Worm (Caenorhabditis elegans) whole organism, L4 larva: ENCODE results near the gene sar-1.

Experiments
- D1046.2 ChIP-seq: fragments of 200-800 bp; sonication (Bioruptor generic); IDR thresholded peaks from 2 replicates; pipeline ENCODE4 v1.3.6; 2022; ENCODE audit warnings: missing genetic modification characterization, missing compliant biosample characterization
- F10B5.3 ChIP-seq: sonication (generic microtip); optimal IDR thresholded peaks from 2 replicates; lab custom pipeline; 2016; ENCODE audit warnings: mild to moderate bottlenecking, missing genetic modification characterization, missing compliant biosample characterization
- F44E2.7 ChIP-seq: fragments of 200-800 bp; sonication (Bioruptor generic); IDR thresholded peaks from 2 replicates; pipeline ENCODE4 v2.1.2; 2022; ENCODE audit warnings: missing genetic modification characterization, missing compliant biosample characterization
- F49E8.2 ChIP-seq: sonication (generic microtip); optimal IDR thresholded peaks from 2 replicates; lab custom pipeline; 2016; ENCODE audit warnings: missing compliant biosample characterization, mild to moderate bottlenecking, missing genetic modification characterization, borderline replicate concordance
- R02D3.7 ChIP-seq: fragments of 150-350 bp; sonication (generic microtip); optimal IDR thresholded peaks from 3 replicates; lab custom pipeline; 2014; ENCODE audit warnings: missing biosample characterization, missing genetic modification characterization
- Y48G9A.11 ChIP-seq: fragments of 200-800 bp; sonication (Bioruptor generic); IDR thresholded peaks from 2 replicates; pipeline ENCODE4 v1.3.6; 2022; ENCODE audit warnings: missing genetic modification reagents, missing genetic modification characterization, missing compliant biosample characterization
- ZK546.5 ChIP-seq, 2 experiments: sonication (generic microtip); optimal IDR thresholded peaks; 2 replicates each; lab custom pipeline; 2017; ENCODE audit warnings: missing biosample characterization in 2 of 2, missing genetic modification characterization in 2 of 2
- aha-1 ChIP-seq: fragments of 150-350 bp; peaks from one replicate; lab custom pipeline; 2014; ENCODE audit warnings: missing biosample characterization, missing genetic modification characterization
- arid-1 ChIP-seq: fragments of 200-800 bp; sonication (Bioruptor generic); conservative IDR thresholded peaks from 2 replicates; pipeline ENCODE4 v1.3.6; 2022; ENCODE audit warnings: missing genetic modification reagents, missing genetic modification characterization, missing compliant biosample characterization
- attf-4 ChIP-seq: sonication (generic microtip); optimal IDR thresholded peaks from 3 replicates; lab custom pipeline; 2017; ENCODE audit warnings: missing biosample characterization, missing genetic modification characterization
- ceh-44 ChIP-seq: fragments of 200-800 bp; sonication (Bioruptor generic); IDR thresholded peaks from 2 replicates; pipeline ENCODE4 v1.3.6; 2022; ENCODE audit warnings: missing genetic modification reagents, missing genetic modification characterization, missing compliant biosample characterization
- ceh-62 ChIP-seq: sonication (generic microtip); optimal IDR thresholded peaks from 2 replicates; lab custom pipeline; 2017; ENCODE audit warnings: missing biosample characterization, missing genetic modification characterization
- dmd-6 ChIP-seq: fragments of 200-800 bp; sonication (Bioruptor generic); IDR thresholded peaks from 2 replicates; pipeline ENCODE4 v1.3.6; 2022; ENCODE audit warnings: missing genetic modification reagents, missing genetic modification characterization, missing compliant biosample characterization
- dmd-8 ChIP-seq: fragments of 200-800 bp; sonication (Bioruptor generic); IDR thresholded peaks from 2 replicates; pipeline ENCODE4 v1.3.6; 2022; ENCODE audit warnings: missing genetic modification characterization, missing compliant biosample characterization
- egl-43 ChIP-seq: fragments of 200-800 bp; sonication (Bioruptor generic); IDR thresholded peaks from 2 replicates; pipeline ENCODE4 v1.3.6; 2022; ENCODE audit warnings: missing genetic modification reagents, missing genetic modification characterization, missing compliant biosample characterization
- hlh-11 ChIP-seq: fragments of 200-800 bp; sonication (Bioruptor generic); optimal IDR thresholded peaks from 2 replicates; lab custom pipeline; 2018; ENCODE audit warnings: mild to moderate bottlenecking, missing genetic modification characterization, missing compliant biosample characterization
- lim-7 ChIP-seq: fragments of 200-800 bp; sonication (Bioruptor generic); IDR thresholded peaks from 2 replicates; pipeline ENCODE4 v1.3.6; 2022; ENCODE audit warnings: missing genetic modification characterization, missing compliant biosample characterization
- lin-1 ChIP-seq: fragments of 200-800 bp; sonication (Bioruptor generic); IDR thresholded peaks from 2 replicates; pipeline ENCODE4 v1.3.6; 2022; ENCODE audit warnings: missing genetic modification reagents, missing genetic modification characterization, missing compliant biosample characterization
- lin-15B ChIP-seq: fragments of 150-350 bp; sonication (generic microtip); optimal IDR thresholded peaks from 3 replicates; lab custom pipeline; 2014; ENCODE audit warnings: missing biosample characterization, missing genetic modification characterization
- lin-29 ChIP-seq: fragments of 200-800 bp; sonication (Bioruptor generic); IDR thresholded peaks from 2 replicates; pipeline ENCODE4 v1.3.6; 2022; ENCODE audit warnings: missing genetic modification reagents, missing genetic modification characterization, missing compliant biosample characterization
- lsy-2 ChIP-seq, 2 experiments: fragments of 150-350 bp in 1 of 2; sonication (generic microtip) in 1 of 2; optimal IDR thresholded peaks; 2 replicates each; lab custom pipeline; 2014 to 2017; ENCODE audit warnings: missing biosample characterization in 2 of 2, missing genetic modification characterization in 2 of 2
- madf-9 ChIP-seq: fragments of 200-800 bp; sonication (Bioruptor generic); conservative IDR thresholded peaks from 2 replicates; pipeline ENCODE4 v1.3.6; 2022; ENCODE audit warnings: missing genetic modification reagents, missing genetic modification characterization, missing compliant biosample characterization
- mes-2 ChIP-seq: sonication (generic microtip); optimal IDR thresholded peaks from 2 replicates; lab custom pipeline; 2016; ENCODE audit warnings: missing genotype, mild to moderate bottlenecking, missing genetic modification characterization, missing compliant biosample characterization; ENCODE audit not compliant: poor library complexity, severe bottlenecking
- mxl-2 ChIP-seq: fragments of 200-800 bp; sonication (Bioruptor generic); conservative IDR thresholded peaks from 2 replicates; pipeline ENCODE4 v1.3.6; 2022; ENCODE audit warnings: missing genetic modification reagents, missing genetic modification characterization, missing compliant biosample characterization
- nhr-28 ChIP-seq: fragments of 150-350 bp; optimal IDR thresholded peaks from 2 replicates; lab custom pipeline; 2014; ENCODE audit warnings: missing biosample characterization, missing genetic modification characterization
- nhr-76 ChIP-seq: fragments of 150-350 bp; optimal IDR thresholded peaks from 2 replicates; lab custom pipeline; 2014; ENCODE audit warnings: missing biosample characterization, missing genetic modification characterization
- pha-4 ChIP-seq, 2 experiments: fragments of 150-350 bp in 1 of 2; fragments of 200-800 bp in 1 of 2; sonication (Bioruptor generic) in 1 of 2; IDR thresholded peaks in 1 of 2; optimal IDR thresholded peaks in 1 of 2; 2 replicates each; pipeline versions ENCODE4 v1.3.6 to Lab custom; 2014 to 2022; ENCODE audit warnings: missing genetic modification characterization in 2 of 2, missing genetic modification reagents in 2 of 2, missing biosample characterization in 1 of 2, missing compliant biosample characterization in 1 of 2
- php-3 ChIP-seq: fragments of 200-800 bp; sonication (Bioruptor generic); IDR thresholded peaks from 2 replicates; pipeline ENCODE4 v1.3.6; 2022; ENCODE audit warnings: missing genetic modification reagents, missing genetic modification characterization, missing compliant biosample characterization
- pqm-1 ChIP-seq: sonication (generic microtip); optimal IDR thresholded peaks from 2 replicates; lab custom pipeline; 2017; ENCODE audit warnings: missing biosample characterization, missing genetic modification characterization
- rbr-2 ChIP-seq: sonication (generic microtip); optimal IDR thresholded peaks from 2 replicates; lab custom pipeline; 2016; ENCODE audit warnings: missing genotype, missing genetic modification characterization, missing compliant biosample characterization
- saeg-2 ChIP-seq: fragments of 200-800 bp; sonication (Bioruptor generic); IDR thresholded peaks from 2 replicates; pipeline ENCODE4 v1.3.6; 2022; ENCODE audit warnings: missing genetic modification reagents, missing genetic modification characterization, missing compliant biosample characterization
- set-16 ChIP-seq: fragments of 200-800 bp; sonication (Bioruptor generic); IDR thresholded peaks from 2 replicates; pipeline ENCODE4 v1.3.6; 2022; ENCODE audit warnings: missing genetic modification reagents, missing genetic modification characterization, missing compliant biosample characterization
- snpc-1.2 ChIP-seq: fragments of 200-800 bp; sonication (Bioruptor generic); IDR thresholded peaks from 2 replicates; pipeline ENCODE4 v1.3.6; 2022; ENCODE audit warnings: missing genetic modification reagents, missing genetic modification characterization, missing compliant biosample characterization
- snpc-4 ChIP-seq: fragments of 150-350 bp; optimal IDR thresholded peaks from 2 replicates; lab custom pipeline; 2014; ENCODE audit warnings: missing biosample characterization, missing genetic modification characterization
- spr-1 ChIP-seq: sonication (generic microtip); optimal IDR thresholded peaks from 2 replicates; lab custom pipeline; 2016; ENCODE audit warnings: mild to moderate bottlenecking, missing genetic modification characterization, missing compliant biosample characterization
- unc-62 ChIP-seq, 3 experiments: fragments of 150-350 bp in 1 of 3; sonication (generic microtip); optimal IDR thresholded peaks in 2 of 3; peaks in 1 of 3; 1 replicate in 1 of 3; 2 replicates in 2 of 3; lab custom pipeline; 2014 to 2017; ENCODE audit warnings: missing biosample characterization in 3 of 3, missing genetic modification characterization in 3 of 3, missing genetic modification reagents in 3 of 3, missing genotype in 1 of 3
- vab-7 ChIP-seq: fragments of 200-800 bp; sonication (Bioruptor generic); IDR thresholded peaks from 2 replicates; pipeline ENCODE4 v1.3.6; 2022; ENCODE audit warnings: missing genetic modification reagents, missing genetic modification characterization, missing compliant biosample characterization
- ztf-11 ChIP-seq: fragments of 150-350 bp; optimal IDR thresholded peaks from 2 replicates; lab custom pipeline; 2014; ENCODE audit warnings: missing biosample characterization, missing genetic modification characterization

The sar-1 gene

ce11 chrIV:4541195-4541594, 28.1 kb upstream of the sar-1 start:
- TF ChIP-seq ZK546.5 (tag; optimal IDR thresholded peaks at IDR 0.05; lab: Kevin White, UChicago), result no peak
- no peak for TF ChIP-seq saeg-2 (GFP tag; lab: Robert Waterston, UW)
- peak; percentile 96 for TF ChIP-seq aha-1 (tag; lab: Kevin White, UChicago)
- TF ChIP-seq lin-29 (GFP tag; lab: Robert Waterston, UW), result no peak

- TF ChIP-seq F10B5.3 (tag; lab: Kevin White, UChicago), result no peak
- TF ChIP-seq F49E8.2 (tag; lab: Kevin White, UChicago), result peak; percentile 20
- 0 out of 2 replicates have a peak, but pooled peaks have one; percentile 38 for TF ChIP-seq Y48G9A.11 (GFP tag; lab: Robert Waterston, UW)
- 0 out of 2 replicates have a peak, but pooled peaks have one; percentile 44 for TF ChIP-seq D1046.2 (GFP tag; lab: Robert Waterston, UW)
- no peak for TF ChIP-seq hlh-11 (tag; lab: Kevin White, UChicago)
- no peak for TF ChIP-seq aha-1 (tag; lab: Kevin White, UChicago)
- TF ChIP-seq snpc-1.2, result peak; percentile 84
- TF ChIP-seq lin-15B (tag; lab: Kevin White, UChicago), result no peak
- TF ChIP-seq pha-4 (GFP tag; IDR thresholded peaks at IDR 0.05; lab: Robert Waterston, UW), result 0 out of 2 replicates have a peak, but pooled peaks have one; percentile 31
- no peak for TF ChIP-seq pha-4 (tag; optimal IDR thresholded peaks at IDR 0.05; lab: Kevin White, UChicago)
- peak; percentile 69 for TF ChIP-seq snpc-4 (tag; lab: Kevin White, UChicago)
- TF ChIP-seq arid-1 (GFP tag; lab: Robert Waterston, UW), result peak; percentile 43; the same call in 1 of the 2 replicates
- no peak for TF ChIP-seq madf-9 (GFP tag; lab: Robert Waterston, UW)
- TF ChIP-seq lin-1 (GFP tag; lab: Robert Waterston, UW), result no peak
- TF ChIP-seq vab-7 (GFP tag; lab: Robert Waterston, UW), result 0 out of 2 replicates have a peak, but pooled peaks have one; percentile 32
- no peak for TF ChIP-seq F44E2.7 (GFP tag; lab: Robert Waterston, UW)
- TF ChIP-seq mes-2, result no peak
- TF ChIP-seq dmd-8 (GFP tag; lab: Robert Waterston, UW), result 0 out of 2 replicates have a peak, but pooled peaks have one; percentile 9
- 0 out of 2 replicates have a peak, but pooled peaks have one; percentile 13 for TF ChIP-seq ceh-44 (GFP tag; lab: Robert Waterston, UW)
- TF ChIP-seq saeg-2 (GFP tag; lab: Robert Waterston, UW), result no peak
- no peak for TF ChIP-seq rbr-2 (tag; lab: Kevin White, UChicago)
- 0 out of 2 replicates have a peak, but pooled peaks have one; percentile 8 for TF ChIP-seq set-16 (GFP tag; lab: Robert Waterston, UW)
- TF ChIP-seq ZK546.5 (tag; optimal IDR thresholded peaks at IDR 0.05; lab: Kevin White, UChicago), result no peak
- TF ChIP-seq lim-7, result peak; percentile 44; the same call in 1 of the 2 replicates
- no peak for TF ChIP-seq spr-1 (tag; lab: Kevin White, UChicago)
- TF ChIP-seq egl-43 (GFP tag; lab: Robert Waterston, UW), result 0 out of 2 replicates have a peak, but pooled peaks have one; percentile 49
Measured at ce11 chrIV:4538672-4539071, 25.6 kb upstream of the sar-1 start.

- no peak for TF ChIP-seq ztf-11 (tag; lab: Kevin White, UChicago)
- TF ChIP-seq aha-1 (tag; lab: Kevin White, UChicago), result peak; percentile 40
- no peak for TF ChIP-seq lsy-2 (tag; optimal IDR thresholded peaks at IDR 0.05; lab: Kevin White, UChicago)
- TF ChIP-seq attf-4, result no peak
Measured at ce11 chrIV:4536247-4536646, 23.1 kb upstream of the sar-1 start, which contains the start of gene ZK185.2. Gene ZK185.2 (plus strand): TSS chrIV:4536547.

ce11 chrIV:4533025-4533424, 19.9 kb upstream of the sar-1 start, which contains the start of gene ZK185.4:
Gene ZK185.4 (minus strand): TSS chrIV:4533125.
- no peak for TF ChIP-seq R02D3.7 (tag; lab: Kevin White, UChicago)
- TF ChIP-seq mxl-2 (GFP tag; lab: Robert Waterston, UW), result no peak

- peak; percentile 78 for TF ChIP-seq dmd-6
- TF ChIP-seq nhr-76, result no peak
- TF ChIP-seq ceh-62 (tag; lab: Kevin White, UChicago), result no peak
- peak; percentile 82 for TF ChIP-seq nhr-28
- peak; percentile 52 for TF ChIP-seq hlh-11 (tag; lab: Kevin White, UChicago)
- TF ChIP-seq pqm-1, result peak; percentile 94
- peak in 1 of 2 experiments; percentile 84 for TF ChIP-seq unc-62 (GFP tag; optimal IDR thresholded peaks at IDR 0.05 in 1 of 2; lab: Kevin White, UChicago)
- TF ChIP-seq unc-62 (tag; optimal IDR thresholded peaks at IDR 0.05; lab: Kevin White, UChicago), result no peak
- 0 out of 2 replicates have a peak, but pooled peaks have one; percentile 38 for TF ChIP-seq php-3 (GFP tag; lab: Robert Waterston, UW)
Measured at ce11 chrIV:4530170-4530569, 17.1 kb upstream of the sar-1 start, which contains the start of gene ZK185.3. Gene ZK185.3 (minus strand): TSS chrIV:4530432.
